Worm (Caenorhabditis elegans) whole organism, young adult: ENCODE data around the gene R11D1.12.
A peak's percentile ranks its signal among the peaks of the same experiment; 100 is the strongest.

ENCODE experiments used
- B0019.2 ChIP-seq: fragments of 200-800 bp; sonication (Bioruptor generic); conservative IDR thresholded peaks from 2 replicates; pipeline ENCODE4 v1.3.6; 2022; ENCODE audit warnings: missing genetic modification reagents, missing genetic modification characterization, missing compliant biosample characterization
- D2030.7 ChIP-seq: fragments of 200-800 bp; sonication (Bioruptor generic); IDR thresholded peaks from 2 replicates; pipeline ENCODE4 v1.3.6; 2022; ENCODE audit warnings: missing genetic modification reagents, missing genetic modification characterization, missing compliant biosample characterization
- F10E7.11 ChIP-seq: sonication (generic microtip); optimal IDR thresholded peaks from 2 replicates; lab custom pipeline; 2017; ENCODE audit warnings: mild to moderate bottlenecking, missing genetic modification characterization, moderate library complexity, missing compliant biosample characterization
- F22D6.2 ChIP-seq: sonication (generic microtip); optimal IDR thresholded peaks from 2 replicates; lab custom pipeline; 2016; ENCODE audit warnings: mild to moderate bottlenecking, missing genetic modification characterization, missing compliant biosample characterization
- F33H1.4 ChIP-seq: fragments of 200-800 bp; sonication (Bioruptor generic); IDR thresholded peaks from 2 replicates; pipeline ENCODE4 v1.3.6; 2022; ENCODE audit warnings: missing genetic modification reagents, missing genetic modification characterization, missing compliant biosample characterization
- F39B2.1 ChIP-seq: fragments of 200-800 bp; sonication (Bioruptor generic); IDR thresholded peaks from 2 replicates; pipeline ENCODE4 v1.3.6; 2022; ENCODE audit warnings: missing genetic modification reagents, missing genetic modification characterization, missing compliant biosample characterization
- F49E8.2 ChIP-seq: sonication (generic microtip); optimal IDR thresholded peaks from 3 replicates; lab custom pipeline; 2017; ENCODE audit warnings: missing genetic modification characterization, mild to moderate bottlenecking, missing compliant biosample characterization, antibody characterized with exemption, moderate library complexity; ENCODE audit not compliant: insufficient read depth
- F55B11.4 ChIP-seq: sonication (generic microtip); optimal IDR thresholded peaks from 2 replicates; lab custom pipeline; 2016; ENCODE audit warnings: missing compliant biosample characterization, missing genetic modification characterization, borderline replicate concordance; ENCODE audit not compliant: insufficient read depth
- F57C9.4 ChIP-seq: sonication (generic microtip); optimal IDR thresholded peaks from 2 replicates; lab custom pipeline; 2017; ENCODE audit warnings: mild to moderate bottlenecking, missing genetic modification characterization, missing compliant biosample characterization
- T07F8.4 ChIP-seq: sonication (generic microtip); optimal IDR thresholded peaks from 2 replicates; lab custom pipeline; 2016; ENCODE audit warnings: mild to moderate bottlenecking, missing genetic modification characterization, moderate library complexity, missing compliant biosample characterization
- Y53F4B.3 ChIP-seq: fragments of 200-800 bp; sonication (Bioruptor generic); IDR thresholded peaks from 2 replicates; pipeline ENCODE4 v1.3.6; 2022; ENCODE audit warnings: missing genetic modification reagents, missing genetic modification characterization, missing compliant biosample characterization
- Y56A3A.18 ChIP-seq: fragments of 200-800 bp; sonication (Bioruptor generic); IDR thresholded peaks from 2 replicates; pipeline ENCODE4 v1.3.6; 2022; ENCODE audit warnings: missing genetic modification reagents, missing genetic modification characterization, missing compliant biosample characterization
- Y67H2A.10 ChIP-seq: fragments of 200-800 bp; sonication (Bioruptor generic); conservative IDR thresholded peaks from 2 replicates; pipeline ENCODE4 v1.3.6; 2022; ENCODE audit warnings: missing genetic modification reagents, missing genetic modification characterization, missing compliant biosample characterization
- Y79H2A.3 ChIP-seq: fragments of 200-800 bp; sonication (Bioruptor generic); conservative IDR thresholded peaks from 2 replicates; pipeline ENCODE4 v1.3.6; 2022; ENCODE audit warnings: missing genetic modification reagents, missing genetic modification characterization, missing compliant biosample characterization
- akir-1 ChIP-seq: fragments of 200-800 bp; sonication (Bioruptor generic); optimal IDR thresholded peaks from 2 replicates; lab custom pipeline; 2018; ENCODE audit warnings: mild to moderate bottlenecking, missing genetic modification characterization, moderate library complexity, missing compliant biosample characterization
- aptf-2 ChIP-seq: fragments of 200-800 bp; sonication (Bioruptor generic); conservative IDR thresholded peaks from 2 replicates; pipeline ENCODE4 v1.3.6; 2022; ENCODE audit warnings: missing genetic modification reagents, missing genetic modification characterization, missing compliant biosample characterization
- aptf-3 ChIP-seq: fragments of 200-800 bp; sonication (Bioruptor generic); IDR thresholded peaks from 2 replicates; pipeline ENCODE4 v1.3.6; 2022; ENCODE audit warnings: missing genetic modification characterization, missing compliant biosample characterization
- athp-1 ChIP-seq: sonication (generic microtip); optimal IDR thresholded peaks from 2 replicates; lab custom pipeline; 2017; ENCODE audit warnings: mild to moderate bottlenecking, missing genetic modification characterization, missing compliant biosample characterization
- attf-3 ChIP-seq: fragments of 200-800 bp; sonication (Bioruptor generic); conservative IDR thresholded peaks from 2 replicates; pipeline ENCODE4 v1.3.6; 2022; ENCODE audit warnings: missing genetic modification reagents, missing genetic modification characterization, missing compliant biosample characterization
- ccch-3 ChIP-seq: fragments of 200-800 bp; sonication (Bioruptor generic); optimal IDR thresholded peaks from 2 replicates; lab custom pipeline; 2018; ENCODE audit warnings: mild to moderate bottlenecking, missing genetic modification characterization, missing compliant biosample characterization
- cebp-2 ChIP-seq: fragments of 200-800 bp; sonication (Bioruptor generic); IDR thresholded peaks from 2 replicates; pipeline ENCODE4 v1.3.6; 2022; ENCODE audit warnings: missing genetic modification characterization, missing compliant biosample characterization
- ceh-100 ChIP-seq: fragments of 200-800 bp; sonication (Bioruptor generic); IDR thresholded peaks from 2 replicates; pipeline ENCODE4 v1.3.6; 2022; ENCODE audit warnings: missing genetic modification reagents, missing genetic modification characterization, missing compliant biosample characterization
- ceh-58 ChIP-seq: fragments of 200-800 bp; sonication (Bioruptor generic); IDR thresholded peaks from 2 replicates; pipeline ENCODE4 v1.3.6; 2022; ENCODE audit warnings: missing genetic modification characterization, missing compliant biosample characterization
- ceh-79 ChIP-seq: sonication (generic microtip); optimal IDR thresholded peaks from 2 replicates; lab custom pipeline; 2017; ENCODE audit warnings: mild to moderate bottlenecking, missing genetic modification characterization, missing compliant biosample characterization
- die-1 ChIP-seq: sonication (generic microtip); optimal IDR thresholded peaks from 2 replicates; lab custom pipeline; 2016; ENCODE audit warnings: missing genotype, mild to moderate bottlenecking, missing genetic modification characterization, missing compliant biosample characterization
- dox-1 ChIP-seq: fragments of 200-800 bp; sonication (Bioruptor generic); IDR thresholded peaks from 2 replicates; pipeline ENCODE4 v1.3.6; 2022; ENCODE audit warnings: missing genetic modification reagents, missing genetic modification characterization, missing compliant biosample characterization
- efl-1 ChIP-seq: fragments of 150-350 bp; optimal IDR thresholded peaks from 2 replicates; lab custom pipeline; 2014; ENCODE audit warnings: missing biosample characterization, missing genetic modification reagents, missing genetic modification characterization
- egrh-3 ChIP-seq: fragments of 200-800 bp; sonication (Bioruptor generic); IDR thresholded peaks from 2 replicates; pipeline ENCODE4 v1.3.6; 2022; ENCODE audit warnings: missing genetic modification reagents, missing genetic modification characterization, missing compliant biosample characterization
- ekl-4 ChIP-seq: fragments of 200-800 bp; sonication (Bioruptor generic); IDR thresholded peaks from 2 replicates; pipeline ENCODE4 v1.3.6; 2022; ENCODE audit warnings: missing genetic modification reagents, missing genetic modification characterization, missing compliant biosample characterization
- ets-4 ChIP-seq: fragments of 200-800 bp; sonication (Bioruptor generic); optimal IDR thresholded peaks from 2 replicates; lab custom pipeline; 2018; ENCODE audit warnings: mild to moderate bottlenecking, missing genetic modification characterization, missing compliant biosample characterization
- fkh-3 ChIP-seq: sonication (generic microtip); optimal IDR thresholded peaks from 2 replicates; lab custom pipeline; 2016; ENCODE audit warnings: mild to moderate bottlenecking, missing genetic modification characterization, missing compliant biosample characterization
- gei-17 ChIP-seq: fragments of 200-800 bp; sonication (Bioruptor generic); optimal IDR thresholded peaks from 2 replicates; lab custom pipeline; 2018; ENCODE audit warnings: mild to moderate bottlenecking, missing genetic modification characterization, missing compliant biosample characterization
- hmg-1.2 ChIP-seq: fragments of 200-800 bp; sonication (Bioruptor generic); IDR thresholded peaks from 2 replicates; pipeline ENCODE4 v1.3.6; 2022; ENCODE audit warnings: missing genetic modification reagents, missing genetic modification characterization, missing compliant biosample characterization
- let-526 ChIP-seq: fragments of 200-800 bp; sonication (Bioruptor generic); IDR thresholded peaks from 2 replicates; pipeline ENCODE4 v1.3.6; 2022; ENCODE audit warnings: missing genetic modification reagents, missing genetic modification characterization, missing compliant biosample characterization
- lir-1 ChIP-seq: fragments of 200-800 bp; sonication (Bioruptor generic); conservative IDR thresholded peaks from 2 replicates; pipeline ENCODE4 v1.3.6; 2022; ENCODE audit warnings: missing genetic modification reagents, missing genetic modification characterization, missing compliant biosample characterization
- madf-10 ChIP-seq: sonication (generic microtip); optimal IDR thresholded peaks from 2 replicates; lab custom pipeline; 2016; ENCODE audit warnings: mild to moderate bottlenecking, missing genetic modification characterization, missing compliant biosample characterization
- mel-28 ChIP-seq: sonication (generic microtip); optimal IDR thresholded peaks from 2 replicates; lab custom pipeline; 2016; ENCODE audit warnings: borderline replicate concordance, mild to moderate bottlenecking, missing genetic modification characterization, missing compliant biosample characterization
- mxl-1 ChIP-seq: sonication (generic microtip); optimal IDR thresholded peaks from 2 replicates; lab custom pipeline; 2016; ENCODE audit warnings: missing genetic modification characterization, missing compliant biosample characterization
- nhr-27 ChIP-seq: fragments of 200-800 bp; sonication (Bioruptor generic); optimal IDR thresholded peaks from 2 replicates; lab custom pipeline; 2018; ENCODE audit warnings: mild to moderate bottlenecking, missing genetic modification characterization, moderate library complexity, missing compliant biosample characterization
- pbrm-1 ChIP-seq: fragments of 200-800 bp; sonication (Bioruptor generic); IDR thresholded peaks from 2 replicates; pipeline ENCODE4 v1.3.6; 2022; ENCODE audit warnings: missing genetic modification reagents, missing genetic modification characterization, missing compliant biosample characterization
- pha-4 ChIP-seq: fragments of 150-350 bp; sonication (generic microtip); optimal IDR thresholded peaks from 2 replicates; lab custom pipeline; 2014; ENCODE audit warnings: missing biosample characterization, missing genetic modification reagents, missing genetic modification characterization
- repo-1 ChIP-seq: sonication (generic microtip); optimal IDR thresholded peaks from 2 replicates; lab custom pipeline; 2017; ENCODE audit warnings: mild to moderate bottlenecking, missing genetic modification characterization, missing compliant biosample characterization
- snpc-4 ChIP-seq, 5 experiments: fragments of 150-350 bp in 1 of 5; sonication (generic microtip) in 4 of 5; optimal IDR thresholded peaks; 2 replicates each; lab custom pipeline; 2014 to 2018; ENCODE audit warnings: missing genetic modification characterization in 5 of 5, missing biosample characterization in 3 of 5, antibody characterized with exemption in 2 of 5, mild to moderate bottlenecking in 2 of 5, missing compliant biosample characterization in 2 of 5, missing genotype in 2 of 5, moderate library complexity in 2 of 5, missing genetic modification reagents in 1 of 5
- tbp1 ChIP-seq: fragments of 200-800 bp; sonication (Bioruptor generic); optimal IDR thresholded peaks from 2 replicates; lab custom pipeline; 2018; ENCODE audit warnings: mild to moderate bottlenecking, missing genetic modification characterization, missing compliant biosample characterization
- tbx-9 ChIP-seq: sonication (generic microtip); optimal IDR thresholded peaks from 2 replicates; lab custom pipeline; 2016; ENCODE audit warnings: borderline replicate concordance, missing genetic modification characterization, inconsistent platforms, missing compliant biosample characterization
- zim-3 ChIP-seq: sonication (generic microtip); optimal IDR thresholded peaks from 2 replicates; lab custom pipeline; 2017; ENCODE audit warnings: mild to moderate bottlenecking, missing genetic modification characterization, moderate library complexity, missing compliant biosample characterization
- ztf-28 ChIP-seq: fragments of 200-800 bp; sonication (Bioruptor generic); IDR thresholded peaks from 2 replicates; pipeline ENCODE4 v1.3.6; 2022; ENCODE audit warnings: missing genetic modification reagents, missing genetic modification characterization, missing compliant biosample characterization
- ztf-3 ChIP-seq: fragments of 200-800 bp; sonication (Bioruptor generic); optimal IDR thresholded peaks from 2 replicates; lab custom pipeline; 2018; ENCODE audit warnings: mild to moderate bottlenecking, missing genetic modification characterization, missing compliant biosample characterization

Gene R11D1.12

ce11 chrV:12763291-12763995 is 37.6 kb upstream of the R11D1.12 start, which contains the start of the genes abcf-1 and scc-3 (continued):
- TF ChIP-seq ztf-3 (GFP tag; lab: Kevin White, UChicago) (no peak), T07F8.4 (tag; lab: Kevin White, UChicago) (no peak), ceh-58 (no peak), gei-17 (GFP tag; lab: Kevin White, UChicago) (no peak), dox-1 (GFP tag; lab: Robert Waterston, UW) (0 out of 2 replicates have a peak, but pooled peaks have one; percentile 14), aptf-3 (no peak), Y53F4B.3 (GFP tag; lab: Robert Waterston, UW) (no peak), tbx-9 (tag; lab: Kevin White, UChicago) (no peak), mxl-1 (tag; lab: Kevin White, UChicago) (no peak), akir-1 (no peak), F39B2.1 (no peak), F55B11.4 (tag; lab: Kevin White, UChicago) (no peak), ets-4 (GFP tag; lab: Kevin White, UChicago) (no peak), pbrm-1 (GFP tag; lab: Robert Waterston, UW) (no peak), ztf-28 (no peak), Y79H2A.3 (GFP tag; lab: Robert Waterston, UW) (no peak), Y56A3A.18 (GFP tag; lab: Robert Waterston, UW) (no peak), F49E8.2 (tag; lab: Kevin White, UChicago) (no peak), tbp1 (GFP tag; lab: Kevin White, UChicago) (peak; percentile 15), die-1 (tag; lab: Kevin White, UChicago) (no peak), ekl-4 (GFP tag; lab: Robert Waterston, UW) (no peak), F33H1.4 (GFP tag; lab: Robert Waterston, UW) (peak; percentile 48), ceh-79 (tag; lab: Kevin White, UChicago) (no peak), zim-3 (tag; lab: Kevin White, UChicago) (no peak), efl-1 (GFP tag; lab: Kevin White, UChicago) (peak; percentile 91), let-526 (GFP tag; lab: Robert Waterston, UW) (no peak), snpc-4 (GFP tag; optimal IDR thresholded peaks at IDR 0.05; lab: Kevin White, UChicago) (no peak), snpc-4 (tag; optimal IDR thresholded peaks at IDR 0.05; lab: Kevin White, UChicago) (peak in 1 of 4 experiments; percentile 43), athp-1 (tag; lab: Kevin White, UChicago) (no peak), repo-1 (no peak), D2030.7 (GFP tag; lab: Robert Waterston, UW) (0 out of 2 replicates have a peak, but pooled peaks have one; percentile 35), aptf-2 (GFP tag; lab: Robert Waterston, UW) (no peak), F57C9.4 (tag; lab: Kevin White, UChicago) (no peak), ceh-100 (GFP tag; lab: Robert Waterston, UW) (no peak), ccch-3 (no peak), Y67H2A.10 (GFP tag; lab: Robert Waterston, UW) (no peak), B0019.2 (GFP tag; lab: Robert Waterston, UW) (no peak), cebp-2 (GFP tag; lab: Robert Waterston, UW) (no peak), attf-3 (GFP tag; lab: Robert Waterston, UW) (peak; percentile 64), hmg-1.2 (GFP tag; lab: Robert Waterston, UW) (no peak), pha-4 (tag; lab: Kevin White, UChicago) (no peak), nhr-27 (no peak), egrh-3 (GFP tag; lab: Robert Waterston, UW) (no peak), madf-10 (tag; lab: Kevin White, UChicago) (no peak), mel-28 (no peak), F10E7.11 (no peak), F22D6.2 (tag; lab: Kevin White, UChicago) (no peak), lir-1 (no peak), fkh-3 (tag; lab: Kevin White, UChicago) (no peak)
